Fruit fly (Drosophila melanogaster): ENCODE results near the gene Ubc2.

dm6 chr2L:10791343-10791742, 23.5 kb upstream of the Ubc2 start:
- TF ChIP-seq Nf-YC (tag; optimal IDR thresholded peaks at IDR 0.05) (no peak), CG11093 (GFP tag; IDR thresholded peaks at IDR 0.05) (no peak), CG15479 (GFP tag; optimal IDR thresholded peaks at IDR 0.05) (no peak), yki (optimal IDR thresholded peaks at IDR 0.05) (no peak), CG10147 (GFP tag; optimal IDR thresholded peaks at IDR 0.05) (no peak), CG31441 (GFP tag; IDR thresholded peaks at IDR 0.05) (no peak), HHEX (GFP tag; optimal IDR thresholded peaks at IDR 0.05) (no peak), bcd (GFP tag; optimal IDR thresholded peaks at IDR 0.05) (no peak), vvl (GFP tag; IDR thresholded peaks at IDR 0.05) (no peak), kah (GFP tag; optimal IDR thresholded peaks at IDR 0.05) (no peak), Dbx (GFP tag; IDR thresholded peaks at IDR 0.05) (no peak)

Data from whole organism, embryonic.